Worm (Caenorhabditis elegans) whole organism, L4/young adult: ENCODE measurements around the gene str-46.

Experiments
- W03F9.2 ChIP-seq: fragments of 150-350 bp; optimal IDR thresholded peaks from 2 replicates; lab custom pipeline; 2014; ENCODE audit warnings: missing biosample characterization, missing genetic modification characterization
- dao-5 ChIP-seq: sonication (generic microtip); optimal IDR thresholded peaks from 2 replicates; lab custom pipeline; 2016; ENCODE audit warnings: missing genotype, missing genetic modification characterization, moderate library complexity, missing compliant biosample characterization
- him-1 ChIP-seq: sonication (generic microtip); optimal IDR thresholded peaks from 2 replicates; lab custom pipeline; 2016; ENCODE audit warnings: missing genotype, missing genetic modification reagents, missing genetic modification characterization, missing compliant biosample characterization

Gene str-46

DNA sequence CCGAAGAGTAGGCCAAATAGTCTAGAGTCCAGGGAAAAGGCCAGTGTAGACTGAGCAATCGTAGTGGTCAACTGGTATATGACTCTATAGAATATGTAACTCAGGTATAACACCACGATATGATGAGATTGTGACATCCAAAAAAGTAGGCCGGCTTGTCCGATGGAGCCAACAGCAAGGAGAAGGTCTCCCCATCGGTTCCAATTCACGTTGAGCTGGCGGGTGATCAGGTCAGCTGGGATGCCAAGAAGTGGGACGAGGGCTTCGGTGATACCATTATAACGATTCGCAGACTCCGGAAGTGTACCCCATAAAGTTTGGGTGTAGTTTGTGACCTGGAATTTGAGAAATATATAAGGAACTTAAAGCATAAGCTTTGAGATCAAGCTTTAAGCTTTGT, 26.8 kb downstream of the str-46 start:
- TF ChIP-seq dao-5: no peak
- TF ChIP-seq him-1 (tag; lab: Kevin White, UChicago): no peak
- TF ChIP-seq W03F9.2: no peak

DNA sequence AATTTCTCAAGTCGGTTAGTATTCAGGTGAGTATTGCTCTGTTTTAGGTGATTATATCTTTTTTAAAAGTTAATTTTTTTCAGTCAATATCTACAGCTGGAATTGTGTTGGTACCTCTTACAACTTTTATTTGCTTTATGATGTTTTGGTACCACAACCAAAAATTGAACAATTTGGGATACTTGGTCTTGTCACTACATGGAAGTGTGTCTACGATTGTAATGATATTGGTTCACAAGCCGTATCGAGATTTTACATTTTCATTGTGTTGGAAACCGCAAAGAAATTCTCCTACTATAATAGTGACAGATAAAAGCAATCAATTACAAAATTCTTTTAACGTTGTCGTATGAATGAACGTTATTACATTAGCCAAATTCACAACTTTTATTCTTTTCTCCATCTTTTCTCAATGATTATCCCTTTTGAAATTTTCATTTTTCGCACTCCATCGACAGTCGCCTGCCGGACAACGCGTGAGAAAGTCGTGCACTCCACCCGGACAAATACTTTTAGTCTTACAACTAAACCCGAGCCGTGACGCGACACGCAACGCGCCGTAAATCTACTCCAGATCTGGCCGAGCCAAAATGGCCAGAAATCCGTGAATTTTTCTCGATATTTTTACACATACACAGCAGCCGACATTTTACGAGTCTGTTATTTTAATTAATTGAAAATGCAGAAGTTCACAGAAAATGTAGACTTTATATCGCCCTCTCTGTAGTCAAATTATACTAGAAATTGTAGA, 27.8 kb downstream of the str-46 start:
- TF ChIP-seq him-1 (tag; lab: Kevin White, UChicago) (no peak), dao-5 (no peak), W03F9.2 (no peak)

ce11 chrV:2870127-2870526, 29.6 kb downstream of the str-46 start, which contains the start of gene srh-243:
srh-243 (plus strand) TSS chrV:2870427.
- TF ChIP-seq him-1 (tag; lab: Kevin White, UChicago) (no peak), dao-5 (no peak), W03F9.2 (no peak)

ce11 chrV:2869503-2869902, 30.3 kb downstream of the str-46 start, which contains the start of gene srh-241:
srh-241 (minus strand) TSS chrV:2869603.
- no peak for TF ChIP-seq W03F9.2

- TF ChIP-seq W03F9.2: no peak
- no peak for TF ChIP-seq him-1 (tag; lab: Kevin White, UChicago)
- no peak for TF ChIP-seq dao-5
Observed at ce11 chrV:2864899-2865298, 34.9 kb downstream of the str-46 start, which contains the start of gene srh-240. srh-240 (plus strand) TSS chrV:2865199.

DNA sequence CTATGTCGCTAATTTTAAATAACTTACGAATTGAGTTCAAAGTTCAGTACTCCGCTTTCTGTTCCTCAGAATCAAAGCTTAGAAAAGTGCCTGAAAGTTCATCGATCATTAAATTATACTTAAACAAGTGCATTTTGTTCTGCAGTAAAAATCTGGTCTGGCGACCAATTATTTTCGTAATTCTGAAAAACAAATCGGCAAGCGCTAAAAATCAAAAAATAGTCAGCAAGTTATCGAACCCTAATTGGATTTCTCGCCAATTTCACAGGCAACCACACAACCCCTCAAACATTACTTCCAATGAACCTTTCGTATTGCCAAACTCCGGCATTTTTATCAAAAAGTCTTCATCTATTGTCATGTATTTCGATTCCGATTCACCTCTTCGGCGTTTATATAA, 36.7 kb downstream of the str-46 start, which contains the start of gene srh-272:
TSS of gene srh-272 (plus strand) at position 301 of the 400 bp plus-strand sequence.
- no peak for TF ChIP-seq dao-5
- no peak for TF ChIP-seq him-1 (tag; lab: Kevin White, UChicago)
- TF ChIP-seq W03F9.2: no peak

ce11 chrV:2861505-2861904, 38.3 kb downstream of the str-46 start, which contains the start of gene srh-270:
srh-270 (minus strand) TSS chrV:2861605.
- no peak for TF ChIP-seq him-1 (tag; lab: Kevin White, UChicago)

- no peak for TF ChIP-seq W03F9.2
- TF ChIP-seq him-1 (tag; lab: Kevin White, UChicago): no peak
- TF ChIP-seq dao-5: no peak
Observed at ce11 chrV:2859738-2860137, 40.0 kb downstream of the str-46 start, which contains the start of gene srj-54. srj-54 (minus strand) TSS chrV:2859838.

DNA sequence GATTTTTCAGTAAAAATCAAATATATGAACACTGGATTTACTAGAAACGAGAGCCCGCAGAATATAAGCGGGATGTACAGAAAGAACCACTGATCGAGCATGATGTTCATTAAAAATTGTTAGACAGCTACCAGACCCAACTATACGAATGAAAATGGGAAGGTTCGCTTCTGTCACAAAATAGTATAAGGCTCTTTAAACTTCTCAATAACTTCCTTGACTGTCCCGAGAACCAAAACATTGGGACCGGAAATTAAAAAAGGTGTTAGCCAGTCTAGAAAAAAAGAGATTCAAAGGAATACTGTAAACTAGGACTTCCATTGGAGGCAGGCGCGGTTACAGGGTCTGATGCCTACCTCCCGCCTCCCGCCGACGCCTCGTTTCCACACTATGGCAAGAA, 41.9 kb downstream of the str-46 start, which contains the start of gene srj-55:
TSS of gene srj-55 (minus strand) at position 101 of the 400 bp plus-strand sequence.
- TF ChIP-seq dao-5 (no peak), W03F9.2 (no peak), him-1 (tag; lab: Kevin White, UChicago) (no peak)

DNA sequence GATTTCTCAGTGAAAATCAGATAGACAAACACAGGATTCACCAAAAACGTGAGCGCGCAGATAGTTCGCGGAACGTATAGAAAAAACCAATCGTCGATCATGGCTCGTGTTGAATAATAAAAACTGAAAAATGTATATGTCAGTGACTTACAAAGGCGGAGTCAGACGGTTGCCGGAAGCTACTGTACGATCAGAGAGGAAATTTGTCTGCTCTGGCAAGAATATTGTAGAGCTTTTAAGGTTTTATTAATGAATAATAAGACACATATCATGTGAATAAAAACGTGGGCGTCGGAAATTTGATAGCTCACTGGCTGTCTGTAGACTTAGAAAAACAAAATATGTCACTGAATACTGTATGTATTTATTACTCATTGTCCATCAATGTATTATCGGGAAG, 44.3 kb downstream of the str-46 start, which contains the start of gene srj-57:
TSS of gene srj-57 (minus strand) at position 101 of the 400 bp plus-strand sequence.
- TF ChIP-seq W03F9.2: no peak
- TF ChIP-seq dao-5: no peak
- no peak for TF ChIP-seq him-1 (tag; lab: Kevin White, UChicago)

DNA sequence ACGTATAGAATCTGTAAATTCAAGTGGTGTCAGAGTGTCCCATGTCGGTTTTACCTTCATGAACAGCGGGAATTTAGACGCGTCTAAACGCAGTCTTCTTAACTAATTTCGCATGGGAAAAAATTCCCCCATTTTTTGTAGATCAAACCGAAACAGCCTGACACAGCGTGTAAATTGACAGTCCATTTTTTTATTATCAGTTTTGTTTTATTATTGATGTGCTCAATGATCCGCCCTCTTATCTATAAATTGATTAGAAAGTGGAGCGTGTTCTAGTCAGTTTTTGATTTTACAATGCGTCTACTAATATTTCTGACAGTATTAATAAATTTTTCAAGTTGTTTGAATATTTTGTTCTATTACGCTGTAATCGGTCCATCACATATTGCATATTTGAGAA, 50.7 kb downstream of the str-46 start, which contains the start of gene ugt-53:
TSS of gene ugt-53 (plus strand) at position 273 of the 400 bp plus-strand sequence.
- no peak for TF ChIP-seq W03F9.2
- no peak for TF ChIP-seq him-1 (tag; lab: Kevin White, UChicago)
- no peak for TF ChIP-seq dao-5
